Fruit fly (Drosophila melanogaster): ENCODE measurements around the gene Det.

- TF ChIP-seq ovo (GFP tag; optimal IDR thresholded peaks at IDR 0.05) (no peak), CG11617 (GFP tag; optimal IDR thresholded peaks at IDR 0.05) (no peak), CG5204 (GFP tag; optimal IDR thresholded peaks at IDR 0.05) (no peak), toe (GFP tag; optimal IDR thresholded peaks at IDR 0.05) (no peak), Crg-1 (GFP tag; optimal IDR thresholded peaks at IDR 0.05) (no peak), CG33017 (tag; optimal IDR thresholded peaks at IDR 0.05) (no peak), CG12768 (GFP tag; optimal IDR thresholded peaks at IDR 0.05) (peak; percentile 30), Hr96 (GFP tag; optimal IDR thresholded peaks at IDR 0.05) (no peak), CG14711 (tag; optimal IDR thresholded peaks at IDR 0.05) (peak; percentile 43)
Observed at dm6 chr3R:17116231-17116630, 33.2 kb upstream of the Det start.
